Fruit fly (Drosophila melanogaster) whole organism, embryonic: ENCODE data around the gene Lst8.

Experiments used
- Aef1 ChIP-seq: fragments of 200-800 bp; sonication (Bioruptor generic); IDR thresholded peaks from 3 replicates; pipeline ENCODE4 v1.3.6; 2022; ENCODE audit warnings: missing biosample characterization, missing genetic modification characterization
- B-H1 ChIP-seq: fragments of 200-800 bp; sonication (Bioruptor generic); IDR thresholded peaks from 3 replicates; pipeline ENCODE4 v1.3.6; 2022; ENCODE audit warnings: missing biosample characterization, missing genetic modification characterization
- CG10274 ChIP-seq: fragments of 200-800 bp; sonication (Bioruptor generic); optimal IDR thresholded peaks from 3 replicates; lab custom pipeline; 2017; ENCODE audit warnings: missing biosample characterization, mild to moderate bottlenecking, missing genetic modification characterization
- CG10366 ChIP-seq: fragments of 200-800 bp; sonication (Bioruptor generic); IDR thresholded peaks from 2 replicates; pipeline ENCODE4 v1.3.6; 2022; ENCODE audit warnings: missing biosample characterization, missing genetic modification characterization
- CG10979 ChIP-seq: fragments of 200-800 bp; sonication (Bioruptor generic); optimal IDR thresholded peaks from 2 replicates; lab custom pipeline; 2018; ENCODE audit warnings: missing biosample characterization, mild to moderate bottlenecking, missing genetic modification characterization, moderate library complexity
- CG11723 ChIP-seq: fragments of 200-800 bp; sonication (Bioruptor generic); optimal IDR thresholded peaks from 2 replicates; lab custom pipeline; 2017; ENCODE audit warnings: missing biosample characterization, mild to moderate bottlenecking, missing genetic modification characterization
- CG12942 ChIP-seq: fragments of 200-800 bp; sonication (Bioruptor generic); optimal IDR thresholded peaks from 3 replicates; lab custom pipeline; 2016; ENCODE audit warnings: missing biosample characterization, missing genetic modification characterization
- CG13424 ChIP-seq: fragments of 200-800 bp; sonication (Bioruptor generic); optimal IDR thresholded peaks from 2 replicates; lab custom pipeline; 2019; ENCODE audit warnings: missing biosample characterization, mild to moderate bottlenecking, missing genetic modification characterization, moderate library complexity
- CG14014 ChIP-seq: fragments of 200-800 bp; sonication (Bioruptor generic); IDR thresholded peaks from 2 replicates; pipeline ENCODE4 v1.3.6; 2022; ENCODE audit warnings: missing biosample characterization, missing genetic modification characterization
- CG1603 ChIP-seq: fragments of 200-800 bp; sonication (Bioruptor generic); optimal IDR thresholded peaks from 2 replicates; lab custom pipeline; 2019; ENCODE audit warnings: missing biosample characterization, mild to moderate bottlenecking, missing genetic modification characterization, moderate library complexity
- CG1647 ChIP-seq: fragments of 200-800 bp; sonication (Bioruptor generic); optimal IDR thresholded peaks from 3 replicates; lab custom pipeline; 2016; ENCODE audit warnings: missing biosample characterization, missing genetic modification characterization
- CG2712 ChIP-seq: fragments of 200-800 bp; optimal IDR thresholded peaks from 3 replicates; lab custom pipeline; 2019; ENCODE audit warnings: missing biosample characterization, mild to moderate bottlenecking, missing genetic modification characterization, moderate library complexity
- CG30020 ChIP-seq: fragments of 200-800 bp; optimal IDR thresholded peaks from 2 replicates; lab custom pipeline; 2019; ENCODE audit warnings: missing biosample characterization, mild to moderate bottlenecking, missing genetic modification characterization, moderate library complexity
- CG31441 ChIP-seq: fragments of 200-800 bp; sonication (Bioruptor generic); IDR thresholded peaks from 2 replicates; pipeline ENCODE4 v1.3.6; 2022; ENCODE audit warnings: missing biosample characterization, missing genetic modification characterization
- CG34224 ChIP-seq: fragments of 200-800 bp; sonication (Bioruptor generic); IDR thresholded peaks from 3 replicates; pipeline ENCODE4 v1.3.6; 2022; ENCODE audit warnings: missing biosample characterization, missing genetic modification characterization; ENCODE audit not compliant: partially characterized antibody
- CG3838 ChIP-seq: fragments of 200-800 bp; sonication (Bioruptor generic); optimal IDR thresholded peaks from 3 replicates; lab custom pipeline; 2016; ENCODE audit warnings: missing biosample characterization, missing genetic modification characterization
- CG3847 ChIP-seq: fragments of 200-800 bp; sonication (Bioruptor generic); IDR thresholded peaks from 2 replicates; pipeline ENCODE4 v1.3.6; 2022; ENCODE audit warnings: missing biosample characterization, missing genetic modification characterization
- CG4424 ChIP-seq: fragments of 200-800 bp; sonication (Bioruptor generic); optimal IDR thresholded peaks from 3 replicates; lab custom pipeline; 2016; ENCODE audit warnings: missing biosample characterization, missing genetic modification characterization
- CG4730 ChIP-seq: fragments of 200-800 bp; sonication (Bioruptor generic); IDR thresholded peaks from 2 replicates; pipeline ENCODE4 v1.3.6; 2022; ENCODE audit warnings: missing biosample characterization, missing genetic modification characterization
- CG5180 ChIP-seq: fragments of 200-800 bp; sonication (Bioruptor generic); optimal IDR thresholded peaks from 3 replicates; lab custom pipeline; 2017; ENCODE audit warnings: missing biosample characterization, missing genetic modification characterization, mild to moderate bottlenecking, moderate library complexity, missing genetic modification reagents
- CG5953 ChIP-seq: fragments of 200-800 bp; sonication (Bioruptor generic); IDR thresholded peaks from 2 replicates; pipeline ENCODE4 v1.3.6; 2022; ENCODE audit warnings: missing biosample characterization, missing genetic modification characterization
- CG6765 ChIP-seq: fragments of 200-800 bp; sonication (Bioruptor generic); optimal IDR thresholded peaks from 3 replicates; lab custom pipeline; 2017; ENCODE audit warnings: missing biosample characterization, mild to moderate bottlenecking, missing genetic modification characterization
- CG7357 ChIP-seq: fragments of 200-800 bp; sonication (Bioruptor generic); IDR thresholded peaks from 3 replicates; pipeline ENCODE4 v1.3.6; 2022; ENCODE audit warnings: missing biosample characterization, missing genetic modification characterization
- CG9609 ChIP-seq: fragments of 200-800 bp; sonication (Bioruptor generic); optimal IDR thresholded peaks from 3 replicates; lab custom pipeline; 2016; ENCODE audit warnings: missing biosample characterization, missing genetic modification characterization
- Chrac-16 ChIP-seq: fragments of 200-800 bp; sonication (Bioruptor generic); optimal IDR thresholded peaks from 3 replicates; lab custom pipeline; 2016; ENCODE audit warnings: missing biosample characterization, missing genetic modification characterization
- Dfd ChIP-seq, 2 experiments: fragments of >200 bp; optimal IDR thresholded peaks; 2 replicates each; lab custom pipeline; 2017; ENCODE audit warnings: missing biosample characterization in 2 of 2, missing genetic modification characterization in 2 of 2
- Dp ChIP-seq: fragments of 200-800 bp; sonication (Bioruptor generic); optimal IDR thresholded peaks from 2 replicates; lab custom pipeline; 2018; ENCODE audit warnings: missing biosample characterization, mild to moderate bottlenecking, missing genetic modification characterization, moderate library complexity
- E2f1 ChIP-seq: fragments of 200-800 bp; sonication (Bioruptor generic); IDR thresholded peaks from 2 replicates; pipeline ENCODE4 v1.3.6; 2022; ENCODE audit warnings: missing biosample characterization, missing genetic modification characterization
- Sox102F ChIP-seq: fragments of 200-800 bp; sonication (Bioruptor generic); optimal IDR thresholded peaks from 2 replicates; lab custom pipeline; 2018; ENCODE audit warnings: missing biosample characterization, mild to moderate bottlenecking, missing genetic modification characterization, moderate library complexity
- Tbp ChIP-seq: fragments of >200 bp; optimal IDR thresholded peaks from 2 replicates; lab custom pipeline; 2018; ENCODE audit warnings: missing biosample characterization, missing genetic modification characterization
- ase ChIP-seq: fragments of 200-800 bp; sonication (Bioruptor generic); IDR thresholded peaks from 3 replicates; pipeline ENCODE4 v1.3.6; 2022; ENCODE audit warnings: missing biosample characterization, missing genetic modification characterization
- ato ChIP-seq: fragments of 200-800 bp; sonication (Bioruptor generic); IDR thresholded peaks from 2 replicates; pipeline ENCODE4 v1.3.6; 2022; ENCODE audit warnings: missing biosample characterization, missing genetic modification characterization; ENCODE audit not compliant: partially characterized antibody
- cad ChIP-seq: fragments of >200 bp; optimal IDR thresholded peaks from 2 replicates; lab custom pipeline; 2017; ENCODE audit warnings: missing biosample characterization, missing genetic modification characterization
- cg ChIP-seq: fragments of 200-800 bp; sonication (Bioruptor generic); optimal IDR thresholded peaks from 3 replicates; lab custom pipeline; 2019; ENCODE audit warnings: missing biosample characterization, mild to moderate bottlenecking, missing genetic modification characterization, moderate library complexity
- croc ChIP-seq: fragments of 200-800 bp; sonication (Bioruptor generic); conservative IDR thresholded peaks from 3 replicates; pipeline ENCODE4 v1.3.6; 2022; ENCODE audit warnings: missing biosample characterization, missing genetic modification characterization
- dati ChIP-seq: fragments of 200-800 bp; sonication (Bioruptor generic); IDR thresholded peaks from 2 replicates; pipeline ENCODE4 v1.3.6; 2022; ENCODE audit warnings: missing biosample characterization, missing genetic modification characterization
- dmrt99B ChIP-seq: fragments of 200-800 bp; sonication (Bioruptor generic); optimal IDR thresholded peaks from 2 replicates; lab custom pipeline; 2018; ENCODE audit warnings: missing biosample characterization, mild to moderate bottlenecking, missing genetic modification characterization, moderate library complexity
- gcm2 ChIP-seq: fragments of 200-800 bp; sonication (Bioruptor generic); optimal IDR thresholded peaks from 2 replicates; lab custom pipeline; 2016; ENCODE audit warnings: missing biosample characterization, missing genetic modification characterization
- jing ChIP-seq: fragments of 200-800 bp; sonication (Bioruptor generic); optimal IDR thresholded peaks from 2 replicates; lab custom pipeline; 2018; ENCODE audit warnings: missing biosample characterization, mild to moderate bottlenecking, missing genetic modification characterization
- lmd ChIP-seq: fragments of 200-800 bp; sonication (Bioruptor generic); IDR thresholded peaks from 2 replicates; pipeline ENCODE4 v1.3.6; 2022; ENCODE audit warnings: missing biosample characterization, missing genetic modification characterization
- nom ChIP-seq: fragments of 200-800 bp; sonication (Bioruptor generic); optimal IDR thresholded peaks from 2 replicates; lab custom pipeline; 2017; ENCODE audit warnings: missing biosample characterization, missing genetic modification characterization, mild to moderate bottlenecking, moderate library complexity, missing genetic modification reagents
- onecut ChIP-seq: fragments of 200-800 bp; sonication (Bioruptor generic); IDR thresholded peaks from 2 replicates; pipeline ENCODE4 v1.3.6; 2022; ENCODE audit warnings: missing biosample characterization, missing genetic modification characterization
- pho ChIP-seq: fragments of 200-800 bp; sonication (Bioruptor generic); optimal IDR thresholded peaks from 2 replicates; lab custom pipeline; 2016; ENCODE audit warnings: missing biosample characterization, missing genetic modification characterization
- pita ChIP-seq: fragments of 200-800 bp; sonication (Bioruptor generic); optimal IDR thresholded peaks from 2 replicates; lab custom pipeline; 2017; ENCODE audit warnings: missing biosample characterization, mild to moderate bottlenecking, missing genetic modification characterization
- pum ChIP-seq: fragments of 200-800 bp; sonication (Bioruptor generic); optimal IDR thresholded peaks from 2 replicates; lab custom pipeline; 2016; ENCODE audit warnings: missing biosample characterization, missing genetic modification characterization
- pzg ChIP-seq: fragments of 200-800 bp; sonication (Bioruptor generic); optimal IDR thresholded peaks from 3 replicates; lab custom pipeline; 2018; ENCODE audit warnings: missing biosample characterization, mild to moderate bottlenecking, missing genetic modification characterization, moderate library complexity
- repo ChIP-seq: fragments of 200-800 bp; sonication (Bioruptor generic); optimal IDR thresholded peaks from 2 replicates; lab custom pipeline; 2016; ENCODE audit warnings: missing biosample characterization, missing genetic modification characterization
- rib ChIP-seq: fragments of 200-800 bp; sonication (Bioruptor generic); IDR thresholded peaks from 2 replicates; pipeline ENCODE4 v1.3.6; 2022; ENCODE audit warnings: missing biosample characterization, missing genetic modification characterization
- sc ChIP-seq, 3 experiments: fragments of >200 bp in 2 of 3; fragments of 200-800 bp in 1 of 3; sonication (Bioruptor generic) in 1 of 3; optimal IDR thresholded peaks; 2 replicates in 2 of 3; 3 replicates in 1 of 3; lab custom pipeline; 2017; ENCODE audit warnings: mild to moderate bottlenecking in 1 of 3, missing biosample characterization in 1 of 3, missing genetic modification characterization in 1 of 3, missing genetic modification reagents in 1 of 3
- sens-2 ChIP-seq: fragments of 200-800 bp; sonication (Bioruptor generic); IDR thresholded peaks from 2 replicates; pipeline ENCODE4 v1.3.6; 2022; ENCODE audit warnings: missing biosample characterization, missing genetic modification characterization
- sima ChIP-seq: fragments of 200-800 bp; sonication (Bioruptor generic); optimal IDR thresholded peaks from 2 replicates; lab custom pipeline; 2016; ENCODE audit warnings: missing biosample characterization, missing genetic modification characterization
- usp ChIP-seq: fragments of >200 bp; optimal IDR thresholded peaks from 2 replicates; lab custom pipeline; 2017; ENCODE audit warnings: missing biosample characterization, missing genetic modification characterization
- wor ChIP-seq: fragments of 200-800 bp; sonication (Bioruptor generic); IDR thresholded peaks from 2 replicates; pipeline ENCODE4 v1.3.6; 2022; ENCODE audit warnings: missing biosample characterization, missing genetic modification characterization

The Lst8 gene

dm6 chrX:9605783-9606182, at the start of gene Lst8 (continued):
- TF ChIP-seq Dp (GFP tag; lab: Kevin White, UChicago) (peak; percentile 78), croc (GFP tag; lab: Robert Waterston, UW) (no peak), cad (no peak), CG13424 (tag; lab: Kevin White, UChicago) (no peak), CG10979 (no peak), nom (GFP tag; lab: Kevin White, UChicago) (no peak), E2f1 (no peak), CG5953 (GFP tag; lab: Robert Waterston, UW) (no peak), dati (GFP tag; lab: Robert Waterston, UW) (no peak), CG34224 (GFP tag; lab: Robert Waterston, UW) (peak; percentile 75), CG1603 (tag; lab: Kevin White, UChicago) (no peak), pita (no peak), rib (GFP tag; lab: Robert Waterston, UW) (no peak), CG4730 (GFP tag; lab: Robert Waterston, UW) (no peak), CG7357 (GFP tag; lab: Robert Waterston, UW) (no peak), Dfd (GFP tag; optimal IDR thresholded peaks at IDR 0.05; lab: Kevin White, UChicago) (no peak), CG3838 (GFP tag; lab: Kevin White, UChicago) (no peak), lmd (GFP tag; lab: Robert Waterston, UW) (no peak), repo (GFP tag; lab: Kevin White, UChicago) (no peak), dmrt99B (tag; lab: Kevin White, UChicago) (no peak), Chrac-16 (GFP tag; lab: Kevin White, UChicago) (no peak), sc (optimal IDR thresholded peaks at IDR 0.05; lab: Kevin White, UChicago) (no peak), sc (GFP tag; optimal IDR thresholded peaks at IDR 0.05; lab: Kevin White, UChicago) (no peak), CG1647 (GFP tag; lab: Kevin White, UChicago) (no peak), CG31441 (GFP tag; lab: Robert Waterston, UW) (no peak), Sox102F (GFP tag; lab: Kevin White, UChicago) (no peak), gcm2 (GFP tag; lab: Kevin White, UChicago) (no peak), usp (no peak), CG2712 (no peak), sima (no peak), CG30020 (tag; lab: Kevin White, UChicago) (no peak), wor (GFP tag; lab: Robert Waterston, UW) (no peak), CG11723 (GFP tag; lab: Kevin White, UChicago) (no peak), CG5180 (no peak), sens-2 (GFP tag; lab: Robert Waterston, UW) (no peak), cg (GFP tag; lab: Kevin White, UChicago) (no peak), CG12942 (no peak), CG10274 (GFP tag; lab: Kevin White, UChicago) (no peak), jing (GFP tag; lab: Kevin White, UChicago) (no peak), onecut (GFP tag; lab: Robert Waterston, UW) (no peak), Tbp (GFP tag; lab: Kevin White, UChicago) (no peak), CG9609 (GFP tag; lab: Kevin White, UChicago) (no peak), pho (GFP tag; lab: Kevin White, UChicago) (no peak), CG10366 (GFP tag; lab: Robert Waterston, UW) (no peak), ato (peak; percentile 51; the same call in 1 of the 2 replicates), B-H1 (no peak), CG3847 (GFP tag; lab: Robert Waterston, UW) (no peak), CG4424 (GFP tag; lab: Kevin White, UChicago) (no peak), CG6765 (GFP tag; lab: Kevin White, UChicago) (no peak), CG14014 (GFP tag; lab: Robert Waterston, UW) (no peak), pum (GFP tag; lab: Kevin White, UChicago) (no peak), Aef1 (no peak), pzg (peak; percentile 45), ase (no peak)
